Worm (Caenorhabditis elegans) whole organism, late embryonic: ENCODE measurements around the gene dhs-25.

Source experiments
- nhr-232 ChIP-seq: sonication (generic microtip); optimal IDR thresholded peaks from 2 replicates; lab custom pipeline; 2016; ENCODE audit warnings: missing genetic modification characterization, missing compliant biosample characterization
- npax-4 ChIP-seq: sonication (generic microtip); optimal IDR thresholded peaks from 2 replicates; lab custom pipeline; 2016; ENCODE audit warnings: missing genetic modification characterization, missing compliant biosample characterization
- pag-3 ChIP-seq: sonication (generic microtip); optimal IDR thresholded peaks from 2 replicates; lab custom pipeline; 2016; ENCODE audit warnings: missing compliant biosample characterization, missing genetic modification characterization, borderline replicate concordance
- pqm-1 ChIP-seq: sonication (generic microtip); optimal IDR thresholded peaks from 2 replicates; lab custom pipeline; 2016; ENCODE audit warnings: missing genetic modification characterization, missing compliant biosample characterization
- tbx-2 ChIP-seq: sonication (generic microtip); optimal IDR thresholded peaks from 2 replicates; lab custom pipeline; 2016; ENCODE audit warnings: missing genetic modification characterization, missing compliant biosample characterization
- unc-55 ChIP-seq: sonication (generic microtip); optimal IDR thresholded peaks from 2 replicates; lab custom pipeline; 2017; ENCODE audit warnings: missing biosample characterization, missing genetic modification reagents, missing genetic modification characterization

- TF ChIP-seq pag-3 (tag; lab: Kevin White, UChicago) (no peak), nhr-232 (tag; lab: Kevin White, UChicago) (no peak), npax-4 (tag; lab: Kevin White, UChicago) (no peak), unc-55 (GFP tag; lab: Kevin White, UChicago) (no peak), pqm-1 (tag; lab: Kevin White, UChicago) (no peak), tbx-2 (tag; lab: Kevin White, UChicago) (no peak)
Measured at ce11 chrX:1538830-1539229, 52.5 kb downstream of the dhs-25 start.
